Worm (Caenorhabditis elegans) whole organism, midembryonic: ENCODE data around the gene pho-4.

ENCODE experiments used
- T22C8.4 ChIP-seq: fragments of 200-800 bp; sonication (Bioruptor generic); IDR thresholded peaks from 2 replicates; pipeline ENCODE4 v1.3.6; 2022; ENCODE audit warnings: missing genetic modification characterization, missing compliant biosample characterization
- cog-1 ChIP-seq: sonication (generic microtip); optimal IDR thresholded peaks from 2 replicates; lab custom pipeline; 2016; ENCODE audit warnings: missing genetic modification characterization, missing compliant biosample characterization
- ref-1 ChIP-seq: fragments of 200-800 bp; sonication (Bioruptor generic); conservative IDR thresholded peaks from 2 replicates; pipeline ENCODE4 v1.3.6; 2022; ENCODE audit warnings: missing genetic modification reagents, missing genetic modification characterization, missing compliant biosample characterization

DNA sequence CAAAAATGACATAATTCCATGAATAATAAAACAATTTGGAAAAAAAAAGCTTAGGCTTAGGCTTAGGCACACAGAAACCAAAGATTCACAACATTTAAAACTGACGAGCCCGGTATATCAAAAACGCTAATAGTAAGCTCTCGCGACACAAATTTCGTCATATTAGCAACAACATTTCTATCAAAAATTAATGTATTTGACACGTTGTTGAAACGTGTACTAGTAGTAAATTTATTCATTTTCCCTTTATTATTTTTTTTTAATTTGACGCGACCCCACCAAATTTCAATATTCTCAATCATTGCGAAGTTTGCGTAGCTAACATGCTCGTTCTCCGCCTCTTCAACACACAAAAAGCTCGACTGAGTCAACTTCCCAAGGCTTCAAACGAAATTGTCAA, 26.3 kb downstream of the pho-4 start, which contains the start of gene C34F11.2:
- no peak for TF ChIP-seq ref-1 (GFP tag; lab: Robert Waterston, UW)
- TF ChIP-seq cog-1 = no peak
- TF ChIP-seq T22C8.4 (GFP tag; lab: Robert Waterston, UW) = no peak
